Worm (Caenorhabditis elegans): ENCODE results near the gene emb-8.

emb-8 gene

ce11 chrIII:5211137-5211648 is 11.7 kb upstream of the emb-8 start (continued):
- peak; percentile 79 for TF ChIP-seq repo-1 (tag; optimal IDR thresholded peaks at IDR 0.05)
- peak; percentile 78; the same call in 1 of the 2 replicates for TF ChIP-seq bed-2 (GFP tag; IDR thresholded peaks at IDR 0.05)
- TF ChIP-seq lag-1 (GFP tag; IDR thresholded peaks at IDR 0.05), result 0 out of 2 replicates have a peak, but pooled peaks have one; percentile 68
- TF ChIP-seq ceh-91 (GFP tag; IDR thresholded peaks at IDR 0.05), result peak; percentile 62; the same call in 1 of the 2 replicates
- TF ChIP-seq B0035.1 (tag; optimal IDR thresholded peaks at IDR 0.05), result peak; percentile 40
- TF ChIP-seq ztf-6 (GFP tag; IDR thresholded peaks at IDR 0.05), result 0 out of 2 replicates have a peak, but pooled peaks have one; percentile 5
- peak; percentile 69 for TF ChIP-seq K11D2.4 (GFP tag; IDR thresholded peaks at IDR 0.05)
- TF ChIP-seq atf-7 (tag; optimal IDR thresholded peaks at IDR 0.05), result peak; percentile 71
- peak; percentile 70; the same call in 1 of the 2 replicates for TF ChIP-seq ekl-4 (GFP tag; IDR thresholded peaks at IDR 0.05)
- peak; percentile 36 for TF ChIP-seq T07F8.4 (tag; optimal IDR thresholded peaks at IDR 0.05)
- TF ChIP-seq let-607 (tag; optimal IDR thresholded peaks at IDR 0.05), result peak; percentile 48 to 60
- peak; percentile 80 for TF ChIP-seq egrh-3 (GFP tag; IDR thresholded peaks at IDR 0.05)

DNA sequence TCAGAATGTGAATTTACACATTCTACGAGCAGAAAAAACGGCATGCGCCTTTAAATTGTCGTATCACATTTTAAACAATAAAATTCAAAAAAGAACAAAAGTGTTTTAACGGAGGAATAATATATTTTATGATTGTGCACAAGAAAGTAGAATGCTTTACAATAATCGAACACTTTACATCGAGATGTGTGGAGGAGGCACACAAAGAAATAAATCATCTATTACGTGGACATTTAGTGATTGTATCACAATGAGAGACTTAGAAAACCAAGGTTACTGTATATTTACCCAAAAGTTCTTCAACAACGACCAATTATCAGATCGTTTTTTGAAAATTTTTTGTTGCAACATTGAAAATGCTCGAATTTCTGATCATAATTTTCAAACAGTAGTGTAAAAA is 10.8 kb upstream of the emb-8 start:
- no peak for TF ChIP-seq tbp1 (GFP tag; optimal IDR thresholded peaks at IDR 0.05)
- no peak for TF ChIP-seq lin-40 (tag; optimal IDR thresholded peaks at IDR 0.05)
- TF ChIP-seq snpc-4 (GFP tag; optimal IDR thresholded peaks at IDR 0.05), result no peak
- TF ChIP-seq snpc-4 (tag; optimal IDR thresholded peaks at IDR 0.05), result no peak
- no peak for TF ChIP-seq cebp-2 (GFP tag; IDR thresholded peaks at IDR 0.05)
- TF ChIP-seq ztf-3 (GFP tag; optimal IDR thresholded peaks at IDR 0.05), result no peak
- TF ChIP-seq aptf-2 (GFP tag; conservative IDR thresholded peaks at IDR 0.05), result no peak
- no peak for TF ChIP-seq Y53F4B.3 (GFP tag; IDR thresholded peaks at IDR 0.05)
- TF ChIP-seq nfya-2 (GFP tag; IDR thresholded peaks at IDR 0.05), result no peak
- no peak for TF ChIP-seq attf-6 (GFP tag; IDR thresholded peaks at IDR 0.05)
- no peak for TF ChIP-seq ceh-40 (GFP tag; IDR thresholded peaks at IDR 0.05)
- TF ChIP-seq F37B4.10 (GFP tag; IDR thresholded peaks at IDR 0.05), result no peak
- no peak for TF ChIP-seq repo-1 (tag; optimal IDR thresholded peaks at IDR 0.05)
- no peak for TF ChIP-seq sea-2 (GFP tag; IDR thresholded peaks at IDR 0.05)
- no peak for TF ChIP-seq T07F8.4 (tag; optimal IDR thresholded peaks at IDR 0.05)
- no peak for TF ChIP-seq dox-1 (GFP tag; IDR thresholded peaks at IDR 0.05)
- TF ChIP-seq ztf-28 (GFP tag; IDR thresholded peaks at IDR 0.05), result no peak
- no peak for TF ChIP-seq lin-35 (GFP tag; optimal IDR thresholded peaks at IDR 0.05)
- TF ChIP-seq B0035.1 (tag; optimal IDR thresholded peaks at IDR 0.05), result no peak
- no peak for TF ChIP-seq zim-3 (tag; optimal IDR thresholded peaks at IDR 0.05)
- no peak for TF ChIP-seq zfh-2 (GFP tag; conservative IDR thresholded peaks at IDR 0.05)

DNA sequence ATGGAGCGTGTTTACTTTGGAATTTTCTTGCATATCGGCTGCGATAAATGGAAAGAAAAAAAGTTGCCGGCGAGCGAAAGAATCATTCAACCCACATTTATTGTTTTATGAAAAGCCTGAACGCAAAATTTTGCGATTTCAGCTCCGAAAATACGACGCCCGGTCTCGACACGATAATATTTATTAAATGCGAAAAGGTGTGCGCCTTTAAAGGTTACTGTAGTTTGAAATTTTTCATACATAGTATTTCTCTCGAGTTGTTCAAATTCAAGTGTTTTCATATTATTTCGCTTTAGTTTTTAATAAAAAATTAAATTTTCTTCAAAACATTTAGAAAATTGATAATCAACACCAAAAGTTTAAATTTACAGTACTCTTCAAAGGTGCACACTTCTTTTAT is 9.5 kb upstream of the emb-8 start, which contains the start of gene syx-16:
Gene syx-16, minus strand, starts transcription at position 118 of the 400 bp plus-strand sequence.
- TF ChIP-seq D2030.7 (GFP tag; IDR thresholded peaks at IDR 0.05), result peak; percentile 35; the same call in 1 of the 2 replicates
- TF ChIP-seq ekl-4 (GFP tag; IDR thresholded peaks at IDR 0.05), result no peak
- TF ChIP-seq chd-7 (tag; optimal IDR thresholded peaks at IDR 0.05), result no peak
- no peak for TF ChIP-seq snpc-3.4 (tag; optimal IDR thresholded peaks at IDR 0.05)
- peak; percentile 83 for TF ChIP-seq lsl-1 (GFP tag; optimal IDR thresholded peaks at IDR 0.05)
- no peak for TF ChIP-seq ztf-6 (GFP tag; IDR thresholded peaks at IDR 0.05)
- TF ChIP-seq madf-6 (GFP tag; IDR thresholded peaks at IDR 0.05), result peak; percentile 93
- TF ChIP-seq zim-3 (tag; optimal IDR thresholded peaks at IDR 0.05), result no peak
- TF ChIP-seq madf-8 (GFP tag; conservative IDR thresholded peaks at IDR 0.05), result peak; percentile 90
- TF ChIP-seq hmg-1.2 (GFP tag; IDR thresholded peaks at IDR 0.05), result no peak
- TF ChIP-seq Y95B8A.8 (GFP tag; IDR thresholded peaks at IDR 0.05), result no peak
- TF ChIP-seq dpl-1 (GFP tag; optimal IDR thresholded peaks at IDR 0.05), result no peak
- TF ChIP-seq dox-1 (GFP tag; IDR thresholded peaks at IDR 0.05), result peak; percentile 27; the same call in 1 of the 2 replicates
- TF ChIP-seq lin-54 (GFP tag; optimal IDR thresholded peaks at IDR 0.05), result peak; percentile 33
- no peak for TF ChIP-seq dpff-1 (tag; optimal IDR thresholded peaks at IDR 0.05)
- no peak for TF ChIP-seq lin-40 (tag; optimal IDR thresholded peaks at IDR 0.05)
- no peak for TF ChIP-seq K11D2.4 (GFP tag; IDR thresholded peaks at IDR 0.05)
- TF ChIP-seq lin-26 (GFP tag; IDR thresholded peaks at IDR 0.05), result no peak
- no peak for TF ChIP-seq bed-2 (GFP tag; IDR thresholded peaks at IDR 0.05)
- TF ChIP-seq F33H1.4 (GFP tag; IDR thresholded peaks at IDR 0.05), result peak; percentile 75
- no peak for TF ChIP-seq lsy-27 (tag; optimal IDR thresholded peaks at IDR 0.05; ENCODE audit: borderline replicate concordance, insufficient read depth)
- no peak for TF ChIP-seq ccch-3 (GFP tag; optimal IDR thresholded peaks at IDR 0.05)

Data from whole organism, young adult.